Worm (Caenorhabditis elegans): ENCODE measurements around the gene cyp-25A6.

cyp-25A6 gene

DNA sequence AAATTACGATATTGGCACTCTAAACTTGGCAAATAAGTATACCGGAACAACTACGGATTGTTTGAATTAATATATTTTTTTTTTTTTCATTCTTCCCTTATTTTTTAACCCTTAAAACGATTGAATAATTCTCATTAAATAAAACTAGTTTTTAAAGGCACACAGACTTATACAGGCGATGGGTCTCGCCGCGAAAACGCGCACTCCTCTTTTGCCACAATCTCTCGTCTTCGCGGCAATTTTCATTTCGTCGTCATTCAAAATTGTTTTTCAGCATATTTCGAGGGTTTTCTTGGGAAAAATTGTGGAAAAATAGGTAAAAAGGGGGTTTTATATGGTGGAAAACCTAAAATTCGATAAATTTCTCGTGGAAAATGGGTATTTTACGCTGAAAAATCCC is 50.1 kb downstream of the cyp-25A6 start:
- no peak for TF ChIP-seq ama-1 (optimal IDR thresholded peaks at IDR 0.05)
- peak; percentile 22 for TF ChIP-seq unc-42 (tag; optimal IDR thresholded peaks at IDR 0.05)

- TF ChIP-seq pha-2 (tag; optimal IDR thresholded peaks at IDR 0.05) (peak; percentile 43), C08G9.2 (tag; optimal IDR thresholded peaks at IDR 0.05) (no peak), pag-3 (tag; optimal IDR thresholded peaks at IDR 0.05; ENCODE audit: borderline replicate concordance) (no peak)
Measured at ce11 chrIV:4247770-4248169, 50.5 kb downstream of the cyp-25A6 start, which contains the start of gene ama-1. TSS of gene ama-1 (plus strand) at chrIV:4248070.
